Fruit fly (Drosophila melanogaster) Kc167 (cell line): ENCODE measurements around the gene CG5746.

Experiments
- Myc ChIP-seq: fragments of >200 bp; optimal IDR thresholded peaks from 2 replicates; lab custom pipeline; 2017; ENCODE audit warnings: missing external identifiers
- Sin3A ChIP-seq: fragments of >200 bp; optimal IDR thresholded peaks from 2 replicates; lab custom pipeline; 2018; ENCODE audit warnings: missing external identifiers
- h ChIP-seq: fragments of >200 bp; optimal IDR thresholded peaks from 3 replicates; lab custom pipeline; 2018; ENCODE audit warnings: missing external identifiers
- psq ChIP-seq: fragments of >200 bp; optimal IDR thresholded peaks from 2 replicates; lab custom pipeline; 2017; ENCODE audit warnings: missing external identifiers
- ttk ChIP-seq: sonication (Bioruptor generic); optimal IDR thresholded peaks from 2 replicates; lab custom pipeline; 2017; ENCODE audit warnings: missing external identifiers

- TF ChIP-seq Sin3A (lab: Kevin White, UChicago) (no peak), h (lab: Kevin White, UChicago) (no peak), Myc (no peak), psq (no peak), ttk (lab: Kevin White, UChicago) (no peak)
These were observed 54.3 kb downstream of the CG5746 start, which contains the start of gene CG5715 for dm6 chr3R:24294299-24294698.
